Worm (Caenorhabditis elegans): Measurements from ENCODE around the gene T10H10.2.

Gene T10H10.2

DNA sequence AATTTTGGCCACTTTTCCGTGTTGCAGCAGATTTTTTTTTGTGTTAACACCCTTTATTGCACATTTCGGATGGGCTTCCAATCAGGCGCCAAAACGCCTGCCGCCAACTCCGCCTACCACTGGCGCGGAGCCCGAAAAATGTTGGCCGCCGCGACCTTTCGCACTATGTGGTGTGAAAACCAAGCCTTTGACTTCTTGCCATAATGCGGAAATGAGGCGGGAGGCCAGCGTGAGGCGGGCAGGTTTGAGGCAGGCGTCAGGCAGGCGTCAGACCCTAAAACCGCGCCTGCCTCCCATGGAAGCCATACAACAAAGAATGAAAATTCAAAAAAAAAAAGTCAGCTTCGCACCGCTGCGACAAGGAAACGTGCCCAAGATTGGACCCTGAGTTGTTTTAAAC is 22.3 kb downstream of the T10H10.2 start:
- TF ChIP-seq ztf-29 (GFP tag; IDR thresholded peaks at IDR 0.05) = no peak
- no peak for TF ChIP-seq tab-1 (GFP tag; IDR thresholded peaks at IDR 0.05)
- TF ChIP-seq T22C8.4 (GFP tag; IDR thresholded peaks at IDR 0.05) = no peak
- TF ChIP-seq cog-1 (tag; optimal IDR thresholded peaks at IDR 0.05) = no peak
- no peak for TF ChIP-seq flt-1 (GFP tag; IDR thresholded peaks at IDR 0.05)
- no peak for TF ChIP-seq med-1 (GFP tag; optimal IDR thresholded peaks at IDR 0.05; ENCODE audit: insufficient read depth)
- TF ChIP-seq klf-2 (GFP tag; conservative IDR thresholded peaks at IDR 0.05) = no peak
- no peak for TF ChIP-seq ztf-23 (GFP tag; IDR thresholded peaks at IDR 0.05)
- TF ChIP-seq ref-1 (GFP tag; conservative IDR thresholded peaks at IDR 0.05) = no peak

DNA sequence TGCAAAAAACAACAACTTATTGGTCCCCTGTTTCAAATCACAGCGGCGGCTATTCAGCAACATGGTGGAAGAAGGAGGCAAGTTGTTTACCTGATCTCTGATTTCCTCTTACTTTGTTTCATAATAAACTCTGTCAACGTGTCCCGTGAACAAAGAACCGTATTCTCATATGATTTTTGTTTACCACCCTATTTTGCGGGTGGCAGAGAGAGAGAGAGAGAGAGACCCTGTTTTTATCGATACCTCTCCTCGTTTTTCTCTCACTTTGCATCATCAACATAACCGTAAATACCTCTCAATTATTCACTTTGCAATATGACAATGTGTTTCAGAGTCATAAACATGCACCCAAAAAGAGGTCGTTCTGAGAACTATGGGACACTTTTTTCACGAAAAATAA is 22.9 kb downstream of the T10H10.2 start:
- TF ChIP-seq ref-1 (GFP tag; conservative IDR thresholded peaks at IDR 0.05) (no peak), tab-1 (GFP tag; IDR thresholded peaks at IDR 0.05) (no peak), med-1 (GFP tag; optimal IDR thresholded peaks at IDR 0.05; ENCODE audit: insufficient read depth) (no peak)

DNA sequence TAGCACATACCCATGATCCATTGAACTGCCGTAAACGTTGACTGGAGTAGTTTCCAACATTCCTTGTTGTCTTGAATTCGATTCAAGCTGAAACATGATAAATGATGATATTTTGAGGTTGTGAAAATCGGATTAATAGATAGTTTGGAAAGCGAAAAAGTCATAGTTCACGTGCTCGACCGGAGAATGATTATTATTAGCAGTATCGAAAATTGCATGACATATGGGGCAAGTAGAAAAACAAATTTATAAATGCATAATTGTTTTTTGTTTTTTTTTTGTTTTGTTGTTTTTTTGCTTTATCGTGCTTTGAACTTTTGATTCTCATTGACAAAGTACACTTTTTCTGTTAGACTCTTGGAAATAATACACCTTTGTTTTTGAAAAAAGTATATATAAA is 24.7 kb downstream of the T10H10.2 start, which contains the start of gene aakg-4:
TSS of gene aakg-4 (minus strand) at position 101 of the 400 bp plus-strand sequence.
- TF ChIP-seq cog-1 (tag; optimal IDR thresholded peaks at IDR 0.05) (no peak), med-1 (GFP tag; optimal IDR thresholded peaks at IDR 0.05; ENCODE audit: insufficient read depth) (no peak), flt-1 (GFP tag; IDR thresholded peaks at IDR 0.05) (no peak), ztf-29 (GFP tag; IDR thresholded peaks at IDR 0.05) (no peak), T22C8.4 (GFP tag; IDR thresholded peaks at IDR 0.05) (no peak), ref-1 (GFP tag; conservative IDR thresholded peaks at IDR 0.05) (no peak), tab-1 (GFP tag; IDR thresholded peaks at IDR 0.05) (no peak), ztf-23 (GFP tag; IDR thresholded peaks at IDR 0.05) (no peak), klf-2 (GFP tag; conservative IDR thresholded peaks at IDR 0.05) (no peak)

DNA sequence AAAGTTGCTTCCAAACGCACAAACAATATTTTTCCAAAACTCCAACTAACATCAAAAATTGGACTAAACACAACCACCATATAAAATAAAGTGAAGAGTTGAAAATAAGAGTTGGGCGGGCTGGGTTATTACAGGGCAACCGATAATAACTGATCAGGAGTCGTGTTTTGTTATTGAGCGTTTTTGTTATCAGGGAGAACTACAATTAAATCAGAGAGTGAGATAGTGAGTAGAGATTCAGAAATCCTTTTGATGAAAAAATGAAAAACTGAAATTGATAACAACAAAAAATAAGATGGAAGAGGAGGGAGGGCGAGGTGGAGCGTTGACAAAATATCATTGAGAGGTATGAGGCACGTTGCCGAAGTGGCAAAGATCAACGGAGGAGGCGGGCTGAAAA is 26.0 kb downstream of the T10H10.2 start:
- no peak for TF ChIP-seq klf-2 (GFP tag; conservative IDR thresholded peaks at IDR 0.05)
- no peak for TF ChIP-seq ztf-23 (GFP tag; IDR thresholded peaks at IDR 0.05)
- no peak for TF ChIP-seq med-1 (GFP tag; optimal IDR thresholded peaks at IDR 0.05; ENCODE audit: insufficient read depth)
- TF ChIP-seq ref-1 (GFP tag; conservative IDR thresholded peaks at IDR 0.05) = no peak
- TF ChIP-seq T22C8.4 (GFP tag; IDR thresholded peaks at IDR 0.05) = no peak
- no peak for TF ChIP-seq cog-1 (tag; optimal IDR thresholded peaks at IDR 0.05)
- no peak for TF ChIP-seq tab-1 (GFP tag; IDR thresholded peaks at IDR 0.05)
- no peak for TF ChIP-seq flt-1 (GFP tag; IDR thresholded peaks at IDR 0.05)
- no peak for TF ChIP-seq ztf-29 (GFP tag; IDR thresholded peaks at IDR 0.05)

DNA sequence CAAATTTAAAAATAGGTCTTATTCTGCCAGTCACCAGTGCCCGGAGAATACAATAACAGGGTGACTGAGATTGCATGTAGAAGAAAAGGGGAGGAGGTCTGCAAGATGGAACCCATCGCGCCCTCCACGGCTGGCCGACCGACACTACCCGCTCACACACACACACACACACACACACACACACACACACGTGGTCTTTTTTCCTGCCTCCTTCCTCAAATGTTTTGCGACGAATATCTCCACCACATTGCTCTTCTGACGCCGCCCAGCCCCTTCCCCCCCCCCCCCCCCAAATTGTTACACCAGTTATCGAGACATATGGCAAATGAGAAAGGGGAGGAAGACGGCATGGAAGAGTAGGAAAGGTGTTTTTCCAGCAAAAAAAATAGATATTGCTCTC is 27.2 kb downstream of the T10H10.2 start:
- TF ChIP-seq ztf-23 (GFP tag; IDR thresholded peaks at IDR 0.05) (no peak), T22C8.4 (GFP tag; IDR thresholded peaks at IDR 0.05) (no peak), flt-1 (GFP tag; IDR thresholded peaks at IDR 0.05) (peak; percentile 68; the same call in 1 of the 2 replicates), ref-1 (GFP tag; conservative IDR thresholded peaks at IDR 0.05) (no peak), cog-1 (tag; optimal IDR thresholded peaks at IDR 0.05) (no peak), tab-1 (GFP tag; IDR thresholded peaks at IDR 0.05) (peak; percentile 62; the same call in 1 of the 2 replicates), klf-2 (GFP tag; conservative IDR thresholded peaks at IDR 0.05) (no peak), med-1 (GFP tag; optimal IDR thresholded peaks at IDR 0.05; ENCODE audit: insufficient read depth) (no peak), ztf-29 (GFP tag; IDR thresholded peaks at IDR 0.05) (no peak)

DNA sequence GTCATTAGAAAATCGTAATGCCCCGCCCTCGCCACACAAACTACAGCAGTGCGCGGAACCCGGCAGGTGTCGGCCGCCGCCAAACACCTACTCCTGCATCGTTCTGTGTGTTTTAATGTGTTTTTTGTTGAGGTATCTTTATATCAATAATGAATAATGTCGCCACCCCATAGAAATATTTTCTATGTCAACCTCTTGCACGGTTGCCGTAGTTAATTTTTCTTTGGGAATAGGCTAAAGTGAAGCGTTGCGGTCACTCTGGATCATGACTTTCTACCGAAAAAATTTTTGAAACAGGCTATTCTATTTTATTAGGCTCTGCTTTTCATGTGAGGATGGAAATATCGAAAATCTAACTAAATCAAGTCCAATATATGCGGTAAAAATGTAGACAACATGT is 34.3 kb downstream of the T10H10.2 start:
- TF ChIP-seq cog-1 (tag; optimal IDR thresholded peaks at IDR 0.05) (peak; percentile 7), ztf-23 (GFP tag; IDR thresholded peaks at IDR 0.05) (no peak), tab-1 (GFP tag; IDR thresholded peaks at IDR 0.05) (no peak), flt-1 (GFP tag; IDR thresholded peaks at IDR 0.05) (no peak)

DNA sequence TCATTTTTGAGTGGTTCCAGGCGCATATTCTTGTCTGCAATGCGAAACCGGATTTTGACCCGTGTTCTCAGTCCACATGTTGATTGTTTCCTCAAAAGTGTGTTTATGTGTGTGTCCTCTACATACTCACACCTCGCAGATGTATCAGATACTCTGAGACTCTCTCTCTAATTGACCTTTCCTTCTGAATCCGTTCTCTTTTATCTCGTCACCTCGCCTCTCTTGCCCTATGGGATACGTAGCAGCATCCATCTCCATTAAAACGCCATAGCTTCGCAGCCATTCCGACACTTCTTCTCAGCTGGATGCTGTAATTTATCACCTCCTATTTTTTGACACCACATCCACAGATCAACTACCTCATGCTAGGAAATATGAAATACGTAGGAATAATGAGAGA is 35.9 kb downstream of the T10H10.2 start:
- TF ChIP-seq tab-1 (GFP tag; IDR thresholded peaks at IDR 0.05) = no peak
- TF ChIP-seq ztf-29 (GFP tag; IDR thresholded peaks at IDR 0.05) = no peak
- 0 out of 2 replicates have a peak, but pooled peaks have one; percentile 24 for TF ChIP-seq klf-2 (GFP tag; conservative IDR thresholded peaks at IDR 0.05)
- TF ChIP-seq cog-1 (tag; optimal IDR thresholded peaks at IDR 0.05) = no peak
- no peak for TF ChIP-seq ref-1 (GFP tag; conservative IDR thresholded peaks at IDR 0.05)
- no peak for TF ChIP-seq ztf-23 (GFP tag; IDR thresholded peaks at IDR 0.05)

DNA sequence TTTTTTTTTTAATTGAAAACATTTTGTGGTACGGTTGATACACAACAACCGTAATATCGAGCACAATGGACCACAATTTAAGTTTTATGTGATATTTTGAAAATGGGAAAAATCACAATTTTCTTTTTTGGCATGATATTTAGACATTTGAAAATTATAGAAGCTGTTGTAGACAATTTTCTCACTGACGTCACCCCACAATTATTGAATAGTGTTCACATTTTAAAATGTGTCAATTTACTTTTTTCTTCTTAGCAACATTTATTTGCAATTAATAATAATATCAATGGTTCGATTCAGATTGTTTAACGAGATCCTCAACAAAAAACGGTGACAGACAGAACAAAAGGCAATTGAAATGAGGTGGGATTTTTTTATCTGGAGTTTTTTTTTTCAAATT is 40.8 kb downstream of the T10H10.2 start, which contains the start of gene T01B6.1:
TSS of gene T01B6.1 (plus strand) at position 301 of the 400 bp plus-strand sequence.
- TF ChIP-seq ztf-29 (GFP tag; IDR thresholded peaks at IDR 0.05) (no peak), med-1 (GFP tag; optimal IDR thresholded peaks at IDR 0.05; ENCODE audit: insufficient read depth) (no peak), ztf-23 (GFP tag; IDR thresholded peaks at IDR 0.05) (no peak)

DNA sequence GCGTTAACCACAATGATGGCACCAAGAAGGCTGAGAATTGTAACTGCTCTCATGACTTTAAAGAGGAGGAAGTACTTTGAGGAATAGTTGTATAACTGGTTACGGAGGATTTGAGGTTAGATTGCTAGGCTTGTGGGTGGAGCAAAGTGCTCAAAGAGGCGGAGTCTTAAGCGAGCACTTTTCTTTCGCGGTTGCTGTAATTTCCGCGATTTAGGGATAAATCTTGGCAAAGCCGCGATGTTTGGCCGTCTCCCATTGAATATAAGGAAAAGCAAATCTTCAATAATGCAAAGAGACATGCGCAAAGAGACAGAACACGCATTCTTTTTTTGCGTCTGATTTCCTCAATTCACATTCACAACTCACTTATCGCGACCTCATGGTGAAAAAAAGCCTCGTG is 43.7 kb downstream of the T10H10.2 start, which contains the start of gene nlp-45:
TSS of gene nlp-45 (minus strand) at position 101 of the 400 bp plus-strand sequence.
- no peak for TF ChIP-seq ref-1 (GFP tag; conservative IDR thresholded peaks at IDR 0.05)
- TF ChIP-seq ztf-23 (GFP tag; IDR thresholded peaks at IDR 0.05) = no peak
- no peak for TF ChIP-seq tab-1 (GFP tag; IDR thresholded peaks at IDR 0.05)
- TF ChIP-seq flt-1 (GFP tag; IDR thresholded peaks at IDR 0.05) = no peak
- no peak for TF ChIP-seq med-1 (GFP tag; optimal IDR thresholded peaks at IDR 0.05; ENCODE audit: insufficient read depth)
- TF ChIP-seq klf-2 (GFP tag; conservative IDR thresholded peaks at IDR 0.05) = no peak

DNA sequence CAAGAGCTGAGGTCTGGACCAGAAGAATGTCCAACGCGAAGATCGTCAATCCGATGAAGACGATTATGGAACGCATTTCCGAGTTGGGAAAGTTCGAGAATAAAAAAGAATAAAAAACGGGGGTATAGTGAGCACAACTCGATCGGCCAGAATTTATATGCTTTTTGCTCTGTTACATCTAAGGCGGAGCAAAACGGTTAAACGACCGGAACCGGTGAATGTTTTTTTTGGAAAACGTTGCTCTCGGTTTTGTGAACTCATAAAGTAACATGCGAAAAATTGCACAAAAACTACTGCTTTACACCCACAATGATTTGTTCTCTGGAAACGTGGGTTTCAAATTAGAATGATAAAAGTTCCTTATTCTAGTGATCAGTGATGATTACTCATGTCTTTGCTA is 47.4 kb downstream of the T10H10.2 start, which contains the start of gene nlp-22:
TSS of gene nlp-22 (minus strand) at position 101 of the 400 bp plus-strand sequence.
- no peak for TF ChIP-seq ref-1 (GFP tag; conservative IDR thresholded peaks at IDR 0.05)
- no peak for TF ChIP-seq flt-1 (GFP tag; IDR thresholded peaks at IDR 0.05)
- TF ChIP-seq cog-1 (tag; optimal IDR thresholded peaks at IDR 0.05) = no peak
- no peak for TF ChIP-seq T22C8.4 (GFP tag; IDR thresholded peaks at IDR 0.05)
- no peak for TF ChIP-seq ztf-23 (GFP tag; IDR thresholded peaks at IDR 0.05)
- TF ChIP-seq tab-1 (GFP tag; IDR thresholded peaks at IDR 0.05) = no peak
- TF ChIP-seq med-1 (GFP tag; optimal IDR thresholded peaks at IDR 0.05; ENCODE audit: insufficient read depth) = no peak
- TF ChIP-seq klf-2 (GFP tag; conservative IDR thresholded peaks at IDR 0.05) = no peak
- no peak for TF ChIP-seq ztf-29 (GFP tag; IDR thresholded peaks at IDR 0.05)

Data from whole organism, midembryonic.